Worm (Caenorhabditis elegans) whole organism, young adult: ENCODE data around the gene C23F12.9.

ENCODE experiments used
- C17E4.6 ChIP-seq: fragments of 200-800 bp; sonication (Bioruptor generic); IDR thresholded peaks from 2 replicates; pipeline ENCODE4 v1.3.6; 2022; ENCODE audit warnings: missing genetic modification reagents, missing genetic modification characterization, missing compliant biosample characterization
- F33H1.4 ChIP-seq: fragments of 200-800 bp; sonication (Bioruptor generic); IDR thresholded peaks from 2 replicates; pipeline ENCODE4 v1.3.6; 2022; ENCODE audit warnings: missing genetic modification reagents, missing genetic modification characterization, missing compliant biosample characterization
- F49E8.2 ChIP-seq: sonication (generic microtip); optimal IDR thresholded peaks from 3 replicates; lab custom pipeline; 2017; ENCODE audit warnings: missing genetic modification characterization, mild to moderate bottlenecking, missing compliant biosample characterization, antibody characterized with exemption, moderate library complexity; ENCODE audit not compliant: insufficient read depth
- F55B11.4 ChIP-seq: sonication (generic microtip); optimal IDR thresholded peaks from 2 replicates; lab custom pipeline; 2016; ENCODE audit warnings: missing compliant biosample characterization, missing genetic modification characterization, borderline replicate concordance; ENCODE audit not compliant: insufficient read depth
- K11D2.4 ChIP-seq: fragments of 200-800 bp; sonication (Bioruptor generic); IDR thresholded peaks from 2 replicates; pipeline ENCODE4 v1.3.6; 2022; ENCODE audit warnings: missing genetic modification reagents, missing genetic modification characterization, missing compliant biosample characterization
- K12H6.12 ChIP-seq: fragments of 200-800 bp; sonication (Bioruptor generic); optimal IDR thresholded peaks from 2 replicates; lab custom pipeline; 2018; ENCODE audit warnings: mild to moderate bottlenecking, missing genetic modification characterization, missing compliant biosample characterization
- T26A5.8 ChIP-seq: sonication (generic microtip); optimal IDR thresholded peaks from 2 replicates; lab custom pipeline; 2016; ENCODE audit warnings: missing genetic modification characterization, missing compliant biosample characterization
- Y67H2A.10 ChIP-seq: fragments of 200-800 bp; sonication (Bioruptor generic); conservative IDR thresholded peaks from 2 replicates; pipeline ENCODE4 v1.3.6; 2022; ENCODE audit warnings: missing genetic modification reagents, missing genetic modification characterization, missing compliant biosample characterization
- ZK185.1 ChIP-seq: sonication (generic microtip); optimal IDR thresholded peaks from 2 replicates; lab custom pipeline; 2016; ENCODE audit warnings: mild to moderate bottlenecking, missing genetic modification characterization, missing compliant biosample characterization; ENCODE audit not compliant: poor library complexity, severe bottlenecking
- attf-3 ChIP-seq: fragments of 200-800 bp; sonication (Bioruptor generic); conservative IDR thresholded peaks from 2 replicates; pipeline ENCODE4 v1.3.6; 2022; ENCODE audit warnings: missing genetic modification reagents, missing genetic modification characterization, missing compliant biosample characterization
- attf-5 ChIP-seq: fragments of 200-800 bp; sonication (Bioruptor generic); optimal IDR thresholded peaks from 2 replicates; lab custom pipeline; 2018; ENCODE audit warnings: mild to moderate bottlenecking, missing genetic modification characterization, missing compliant biosample characterization
- ccch-3 ChIP-seq: fragments of 200-800 bp; sonication (Bioruptor generic); optimal IDR thresholded peaks from 2 replicates; lab custom pipeline; 2018; ENCODE audit warnings: mild to moderate bottlenecking, missing genetic modification characterization, missing compliant biosample characterization
- ceh-27 ChIP-seq: fragments of 200-800 bp; sonication (Bioruptor generic); optimal IDR thresholded peaks from 2 replicates; lab custom pipeline; 2018; ENCODE audit warnings: mild to moderate bottlenecking, missing genetic modification characterization, moderate library complexity, missing compliant biosample characterization
- ceh-91 ChIP-seq: fragments of 200-800 bp; sonication (Bioruptor generic); IDR thresholded peaks from 2 replicates; pipeline ENCODE4 v1.3.6; 2022; ENCODE audit warnings: missing genetic modification reagents, missing genetic modification characterization, missing compliant biosample characterization
- dox-1 ChIP-seq: fragments of 200-800 bp; sonication (Bioruptor generic); IDR thresholded peaks from 2 replicates; pipeline ENCODE4 v1.3.6; 2022; ENCODE audit warnings: missing genetic modification reagents, missing genetic modification characterization, missing compliant biosample characterization
- egrh-3 ChIP-seq: fragments of 200-800 bp; sonication (Bioruptor generic); IDR thresholded peaks from 2 replicates; pipeline ENCODE4 v1.3.6; 2022; ENCODE audit warnings: missing genetic modification reagents, missing genetic modification characterization, missing compliant biosample characterization
- ets-4 ChIP-seq: fragments of 200-800 bp; sonication (Bioruptor generic); optimal IDR thresholded peaks from 2 replicates; lab custom pipeline; 2018; ENCODE audit warnings: mild to moderate bottlenecking, missing genetic modification characterization, missing compliant biosample characterization
- gei-17 ChIP-seq: fragments of 200-800 bp; sonication (Bioruptor generic); optimal IDR thresholded peaks from 2 replicates; lab custom pipeline; 2018; ENCODE audit warnings: mild to moderate bottlenecking, missing genetic modification characterization, missing compliant biosample characterization
- hlh-12 ChIP-seq: sonication (generic microtip); optimal IDR thresholded peaks from 2 replicates; lab custom pipeline; 2016; ENCODE audit warnings: missing genetic modification characterization, missing compliant biosample characterization
- hmg-1.2 ChIP-seq: fragments of 200-800 bp; sonication (Bioruptor generic); IDR thresholded peaks from 2 replicates; pipeline ENCODE4 v1.3.6; 2022; ENCODE audit warnings: missing genetic modification reagents, missing genetic modification characterization, missing compliant biosample characterization
- hsf-1 ChIP-seq: fragments of 200-800 bp; sonication (Bioruptor generic); IDR thresholded peaks from 2 replicates; pipeline ENCODE4 v1.3.6; 2022; ENCODE audit warnings: missing genetic modification reagents, missing genetic modification characterization, missing compliant biosample characterization
- lag-1 ChIP-seq: fragments of 200-800 bp; sonication (Bioruptor generic); IDR thresholded peaks from 2 replicates; pipeline ENCODE4 v1.3.6; 2022; ENCODE audit warnings: missing genetic modification reagents, missing genetic modification characterization, missing compliant biosample characterization
- let-526 ChIP-seq: fragments of 200-800 bp; sonication (Bioruptor generic); IDR thresholded peaks from 2 replicates; pipeline ENCODE4 v1.3.6; 2022; ENCODE audit warnings: missing genetic modification reagents, missing genetic modification characterization, missing compliant biosample characterization
- let-607 ChIP-seq, 2 experiments: fragments of 200-800 bp in 1 of 2; sonication (Bioruptor generic) in 1 of 2; sonication (generic microtip) in 1 of 2; optimal IDR thresholded peaks; 2 replicates each; lab custom pipeline; 2016 to 2018; ENCODE audit warnings: mild to moderate bottlenecking in 2 of 2, missing compliant biosample characterization in 2 of 2, missing genetic modification characterization in 2 of 2, moderate library complexity in 2 of 2, missing genotype in 1 of 2
- lin-26 ChIP-seq: fragments of 200-800 bp; sonication (Bioruptor generic); IDR thresholded peaks from 2 replicates; pipeline ENCODE4 v1.3.6; 2022; ENCODE audit warnings: missing genetic modification reagents, missing genetic modification characterization, missing compliant biosample characterization
- lin-40 ChIP-seq: sonication (generic microtip); optimal IDR thresholded peaks from 2 replicates; lab custom pipeline; 2016; ENCODE audit warnings: missing genetic modification characterization, mild to moderate bottlenecking, missing compliant biosample characterization, missing genotype, missing genetic modification reagents
- lir-1 ChIP-seq: fragments of 200-800 bp; sonication (Bioruptor generic); conservative IDR thresholded peaks from 2 replicates; pipeline ENCODE4 v1.3.6; 2022; ENCODE audit warnings: missing genetic modification reagents, missing genetic modification characterization, missing compliant biosample characterization
- madf-10 ChIP-seq: sonication (generic microtip); optimal IDR thresholded peaks from 2 replicates; lab custom pipeline; 2016; ENCODE audit warnings: mild to moderate bottlenecking, missing genetic modification characterization, missing compliant biosample characterization
- mel-28 ChIP-seq: sonication (generic microtip); optimal IDR thresholded peaks from 2 replicates; lab custom pipeline; 2016; ENCODE audit warnings: borderline replicate concordance, mild to moderate bottlenecking, missing genetic modification characterization, missing compliant biosample characterization
- nfyb-1 ChIP-seq: fragments of 200-800 bp; sonication (Bioruptor generic); IDR thresholded peaks from 2 replicates; pipeline ENCODE4 v1.3.6; 2022; ENCODE audit warnings: missing genetic modification reagents, missing genetic modification characterization, missing compliant biosample characterization
- nhr-80 ChIP-seq: sonication (generic microtip); optimal IDR thresholded peaks from 2 replicates; lab custom pipeline; 2016; ENCODE audit warnings: missing genetic modification characterization, missing compliant biosample characterization
- pbrm-1 ChIP-seq: fragments of 200-800 bp; sonication (Bioruptor generic); IDR thresholded peaks from 2 replicates; pipeline ENCODE4 v1.3.6; 2022; ENCODE audit warnings: missing genetic modification reagents, missing genetic modification characterization, missing compliant biosample characterization
- rcor-1 ChIP-seq: fragments of 200-800 bp; sonication (Bioruptor generic); IDR thresholded peaks from 2 replicates; pipeline ENCODE4 v1.3.6; 2022; ENCODE audit warnings: missing genetic modification reagents, missing genetic modification characterization, missing compliant biosample characterization
- rec-8 ChIP-seq, 2 experiments: sonication (generic microtip); optimal IDR thresholded peaks; 2 replicates each; lab custom pipeline; 2016; ENCODE audit warnings: mild to moderate bottlenecking in 2 of 2, missing genetic modification characterization in 2 of 2, missing genetic modification reagents in 2 of 2, missing genotype in 2 of 2, missing biosample characterization in 1 of 2, missing compliant biosample characterization in 1 of 2, moderate library complexity in 1 of 2
- repo-1 ChIP-seq: sonication (generic microtip); optimal IDR thresholded peaks from 2 replicates; lab custom pipeline; 2017; ENCODE audit warnings: mild to moderate bottlenecking, missing genetic modification characterization, missing compliant biosample characterization
- rpc-1 ChIP-seq, 2 experiments: fragments of 150-350 bp in 1 of 2; sonication (generic microtip) in 1 of 2; optimal IDR thresholded peaks; 2 replicates each; lab custom pipeline; 2014 to 2018; ENCODE audit warnings: missing biosample characterization in 1 of 2, missing genetic modification characterization in 1 of 2, missing genetic modification reagents in 1 of 2, missing genotype in 1 of 2
- somi-1 ChIP-seq: fragments of 200-800 bp; sonication (Bioruptor generic); optimal IDR thresholded peaks from 2 replicates; lab custom pipeline; 2018; ENCODE audit warnings: mild to moderate bottlenecking, missing genetic modification characterization, missing compliant biosample characterization
- tbx-9 ChIP-seq: sonication (generic microtip); optimal IDR thresholded peaks from 2 replicates; lab custom pipeline; 2016; ENCODE audit warnings: borderline replicate concordance, missing genetic modification characterization, inconsistent platforms, missing compliant biosample characterization
- unc-130 ChIP-seq: sonication (generic microtip); optimal IDR thresholded peaks from 2 replicates; lab custom pipeline; 2016; ENCODE audit warnings: missing genetic modification reagents, missing genetic modification characterization, missing compliant biosample characterization
- zfh-2 ChIP-seq: fragments of 200-800 bp; sonication (Bioruptor generic); conservative IDR thresholded peaks from 2 replicates; pipeline ENCODE4 v1.3.6; 2022; ENCODE audit warnings: missing genetic modification reagents, missing genetic modification characterization, missing compliant biosample characterization
- zim-3 ChIP-seq: sonication (generic microtip); optimal IDR thresholded peaks from 2 replicates; lab custom pipeline; 2017; ENCODE audit warnings: mild to moderate bottlenecking, missing genetic modification characterization, moderate library complexity, missing compliant biosample characterization
- ztf-22 ChIP-seq: fragments of 200-800 bp; sonication (Bioruptor generic); optimal IDR thresholded peaks from 2 replicates; lab custom pipeline; 2018; ENCODE audit warnings: mild to moderate bottlenecking, missing genetic modification characterization, moderate library complexity, missing compliant biosample characterization
- ztf-25 ChIP-seq: fragments of 200-800 bp; sonication (Bioruptor generic); IDR thresholded peaks from 2 replicates; pipeline ENCODE4 v1.3.6; 2022; ENCODE audit warnings: missing genetic modification reagents, missing genetic modification characterization, missing compliant biosample characterization
- ztf-26 ChIP-seq: sonication (generic microtip); optimal IDR thresholded peaks from 2 replicates; lab custom pipeline; 2017; ENCODE audit warnings: missing genetic modification characterization, missing compliant biosample characterization

C23F12.9 gene

ce11 chrX:9393750-9394149, at the start of gene C23F12.9:
TSS of gene C23F12.9 (plus strand) at chrX:9394050.
- TF ChIP-seq ceh-91, result no peak
- TF ChIP-seq ceh-27 (GFP tag; lab: Kevin White, UChicago), result no peak
- TF ChIP-seq nfyb-1 (GFP tag; lab: Robert Waterston, UW), result no peak
- TF ChIP-seq lin-26 (GFP tag; lab: Robert Waterston, UW), result no peak
- TF ChIP-seq tbx-9 (tag; lab: Kevin White, UChicago), result no peak
- TF ChIP-seq zim-3 (tag; lab: Kevin White, UChicago), result no peak
- no peak for TF ChIP-seq F55B11.4 (tag; lab: Kevin White, UChicago)
- no peak for TF ChIP-seq lir-1
- no peak for TF ChIP-seq ztf-22 (GFP tag; lab: Kevin White, UChicago)

ce11 chrX:9347380-9347979, 46.4 kb upstream of the C23F12.9 start, which contains the start of gene oga-1:
TSS of gene oga-1 (minus strand) at chrX:9347430.
- peak; percentile 58; the same call in 1 of the 2 replicates for TF ChIP-seq K11D2.4 (GFP tag; lab: Robert Waterston, UW)
- peak; percentile 19 for TF ChIP-seq rpc-1 (optimal IDR thresholded peaks at IDR 0.05; lab: Kevin White, UChicago)
- TF ChIP-seq rpc-1 (tag; optimal IDR thresholded peaks at IDR 0.05; lab: Kevin White, UChicago), result no peak
- TF ChIP-seq ztf-25 (GFP tag; lab: Robert Waterston, UW), result no peak
- TF ChIP-seq unc-130 (GFP tag; lab: Kevin White, UChicago), result no peak
- TF ChIP-seq ZK185.1, result peak; percentile 23
- TF ChIP-seq madf-10, result peak; percentile 29
- TF ChIP-seq attf-3 (GFP tag; lab: Robert Waterston, UW), result no peak
- peak; percentile 48 for TF ChIP-seq ets-4 (GFP tag; lab: Kevin White, UChicago)
- TF ChIP-seq repo-1 (tag; lab: Kevin White, UChicago), result no peak
- no peak for TF ChIP-seq F33H1.4 (GFP tag; lab: Robert Waterston, UW)
- no peak for TF ChIP-seq C17E4.6 (GFP tag; lab: Robert Waterston, UW)
- TF ChIP-seq attf-5 (GFP tag; lab: Kevin White, UChicago), result no peak
- no peak for TF ChIP-seq ztf-22 (GFP tag; lab: Kevin White, UChicago)
- TF ChIP-seq F55B11.4 (tag; lab: Kevin White, UChicago), result no peak
- TF ChIP-seq Y67H2A.10, result peak; percentile 57; the same call in 1 of the 2 replicates
- TF ChIP-seq lir-1, result 0 out of 2 replicates have a peak, but pooled peaks have one; percentile 32
- peak; percentile 54; the same call in 1 of the 2 replicates for TF ChIP-seq let-526
- TF ChIP-seq hlh-12 (tag; lab: Kevin White, UChicago), result no peak
- TF ChIP-seq rcor-1, result 0 out of 2 replicates have a peak, but pooled peaks have one; percentile 11
- no peak for TF ChIP-seq T26A5.8 (tag; lab: Kevin White, UChicago)
- TF ChIP-seq K12H6.12, result no peak
- TF ChIP-seq somi-1, result peak; percentile 68
- no peak for TF ChIP-seq ccch-3 (GFP tag; lab: Kevin White, UChicago)
- peak; percentile 86 for TF ChIP-seq nhr-80
- TF ChIP-seq let-607 (tag; optimal IDR thresholded peaks at IDR 0.05; lab: Kevin White, UChicago), result peak in 1 of 2 experiments; percentile 17
- peak; percentile 67; the same call in 1 of the 2 replicates for TF ChIP-seq pbrm-1 (GFP tag; lab: Robert Waterston, UW)
- no peak for TF ChIP-seq lag-1
- TF ChIP-seq egrh-3 (GFP tag; lab: Robert Waterston, UW), result peak; percentile 17; the same call in 1 of the 2 replicates
- no peak for TF ChIP-seq zfh-2 (GFP tag; lab: Robert Waterston, UW)
- no peak for TF ChIP-seq gei-17
- TF ChIP-seq dox-1 (GFP tag; lab: Robert Waterston, UW), result no peak; the same call in 1 of the 2 replicates
- no peak for TF ChIP-seq rec-8 (tag; optimal IDR thresholded peaks at IDR 0.05; lab: Kevin White, UChicago)
- no peak for TF ChIP-seq mel-28 (tag; lab: Kevin White, UChicago)
- no peak for TF ChIP-seq ztf-26 (tag; lab: Kevin White, UChicago)
- no peak for TF ChIP-seq lin-40 (tag; lab: Kevin White, UChicago)
- no peak for TF ChIP-seq F49E8.2 (tag; lab: Kevin White, UChicago)
- TF ChIP-seq hsf-1 (GFP tag; lab: Robert Waterston, UW), result peak; percentile 86
- peak; percentile 82 for TF ChIP-seq hmg-1.2 (GFP tag; lab: Robert Waterston, UW)
- TF ChIP-seq nfyb-1 (GFP tag; lab: Robert Waterston, UW), result peak; percentile 75; the same call in 1 of the 2 replicates
